Worm (Caenorhabditis elegans) whole organism, L4 larva: ENCODE data around the gene tpan-1.

Experiments used
- D1046.2 ChIP-seq: fragments of 200-800 bp; sonication (Bioruptor generic); IDR thresholded peaks from 2 replicates; pipeline ENCODE4 v1.3.6; 2022; ENCODE audit warnings: missing genetic modification characterization, missing compliant biosample characterization
- F44E2.7 ChIP-seq: fragments of 200-800 bp; sonication (Bioruptor generic); IDR thresholded peaks from 2 replicates; pipeline ENCODE4 v2.1.2; 2022; ENCODE audit warnings: missing genetic modification characterization, missing compliant biosample characterization
- F49E8.2 ChIP-seq: sonication (generic microtip); optimal IDR thresholded peaks from 2 replicates; lab custom pipeline; 2016; ENCODE audit warnings: missing compliant biosample characterization, mild to moderate bottlenecking, missing genetic modification characterization, borderline replicate concordance
- Y5F2A.4 ChIP-seq: fragments of 200-800 bp; sonication (Bioruptor generic); optimal IDR thresholded peaks from 2 replicates; lab custom pipeline; 2018; ENCODE audit warnings: mild to moderate bottlenecking, missing genetic modification characterization, missing compliant biosample characterization
- Y75B8A.6 ChIP-seq: fragments of 200-800 bp; sonication (Bioruptor generic); IDR thresholded peaks from 2 replicates; pipeline ENCODE4 v1.3.6; 2022; ENCODE audit warnings: missing genetic modification reagents, missing genetic modification characterization, missing compliant biosample characterization
- ZK337.2 ChIP-seq: fragments of 200-800 bp; sonication (Bioruptor generic); IDR thresholded peaks from 2 replicates; pipeline ENCODE4 v1.3.6; 2022; ENCODE audit warnings: missing genetic modification reagents, missing genetic modification characterization, missing compliant biosample characterization
- aha-1 ChIP-seq: fragments of 150-350 bp; peaks from one replicate; lab custom pipeline; 2014; ENCODE audit warnings: missing biosample characterization, missing genetic modification characterization
- aly-2 ChIP-seq: sonication (generic microtip); optimal IDR thresholded peaks from 2 replicates; lab custom pipeline; 2018; ENCODE audit warnings: missing biosample characterization, missing genetic modification characterization
- ama-1 ChIP-seq: fragments of 150-350 bp; optimal IDR thresholded peaks from 2 replicates; lab custom pipeline; 2014; ENCODE audit warnings: inconsistent platforms, mixed read lengths
- ceh-28 ChIP-seq: fragments of 150-350 bp; optimal IDR thresholded peaks from 2 replicates; lab custom pipeline; 2014; ENCODE audit warnings: missing biosample characterization, missing genetic modification reagents, missing genetic modification characterization
- ceh-62 ChIP-seq: sonication (generic microtip); optimal IDR thresholded peaks from 2 replicates; lab custom pipeline; 2017; ENCODE audit warnings: missing biosample characterization, missing genetic modification characterization
- ceh-82 ChIP-seq: sonication (generic microtip); optimal IDR thresholded peaks from 2 replicates; lab custom pipeline; 2017; ENCODE audit warnings: missing biosample characterization, missing genetic modification characterization
- ces-1 ChIP-seq: fragments of 150-350 bp; sonication (generic microtip); optimal IDR thresholded peaks from 4 replicates; lab custom pipeline; 2014; ENCODE audit warnings: missing biosample characterization, missing genetic modification reagents, missing genetic modification characterization
- cey-2 ChIP-seq: sonication (generic microtip); optimal IDR thresholded peaks from 3 replicates; lab custom pipeline; 2017; ENCODE audit warnings: missing genetic modification characterization, mild to moderate bottlenecking, missing compliant biosample characterization, antibody characterized with exemption, borderline replicate concordance; ENCODE audit not compliant: insufficient read depth
- daf-12 ChIP-seq: fragments of 150-350 bp; optimal IDR thresholded peaks from 2 replicates; lab custom pipeline; 2014; ENCODE audit warnings: missing biosample characterization, missing genetic modification reagents, missing genetic modification characterization
- daf-16 ChIP-seq, 3 experiments: sonication (generic microtip); optimal IDR thresholded peaks; 2 replicates each; lab custom pipeline; 2016 to 2017; ENCODE audit warnings: missing genetic modification characterization in 3 of 3, missing genetic modification reagents in 3 of 3, mild to moderate bottlenecking in 2 of 3, missing compliant biosample characterization in 2 of 3, missing biosample characterization in 1 of 3, moderate library complexity in 1 of 3
- dmd-6 ChIP-seq: fragments of 200-800 bp; sonication (Bioruptor generic); IDR thresholded peaks from 2 replicates; pipeline ENCODE4 v1.3.6; 2022; ENCODE audit warnings: missing genetic modification reagents, missing genetic modification characterization, missing compliant biosample characterization
- dve-1 ChIP-seq: sonication (generic microtip); optimal IDR thresholded peaks from 2 replicates; lab custom pipeline; 2017; ENCODE audit warnings: antibody characterized with exemption, mild to moderate bottlenecking, missing genetic modification characterization, missing compliant biosample characterization; ENCODE audit not compliant: insufficient read depth
- egl-43 ChIP-seq: fragments of 200-800 bp; sonication (Bioruptor generic); IDR thresholded peaks from 2 replicates; pipeline ENCODE4 v1.3.6; 2022; ENCODE audit warnings: missing genetic modification reagents, missing genetic modification characterization, missing compliant biosample characterization
- hif-1 ChIP-seq, 2 experiments: sonication (generic microtip); optimal IDR thresholded peaks; 2 replicates each; lab custom pipeline; 2016 to 2017; ENCODE audit warnings: missing compliant biosample characterization in 2 of 2, missing genetic modification characterization in 2 of 2, missing genetic modification reagents in 2 of 2, missing genotype in 2 of 2, mild to moderate bottlenecking in 1 of 2
- hlh-30 ChIP-seq: sonication (generic microtip); optimal IDR thresholded peaks from 2 replicates; lab custom pipeline; 2017; ENCODE audit warnings: antibody characterized with exemption, mild to moderate bottlenecking, missing genetic modification characterization, missing compliant biosample characterization; ENCODE audit not compliant: insufficient read depth
- hmg-1.1 ChIP-seq: fragments of 200-800 bp; sonication (Bioruptor generic); IDR thresholded peaks from 2 replicates; pipeline ENCODE4 v1.3.6; 2022; ENCODE audit warnings: missing genetic modification reagents, missing genetic modification characterization, missing compliant biosample characterization
- lim-7 ChIP-seq: fragments of 200-800 bp; sonication (Bioruptor generic); IDR thresholded peaks from 2 replicates; pipeline ENCODE4 v1.3.6; 2022; ENCODE audit warnings: missing genetic modification characterization, missing compliant biosample characterization
- lin-1 ChIP-seq: fragments of 200-800 bp; sonication (Bioruptor generic); IDR thresholded peaks from 2 replicates; pipeline ENCODE4 v1.3.6; 2022; ENCODE audit warnings: missing genetic modification reagents, missing genetic modification characterization, missing compliant biosample characterization
- lin-13 ChIP-seq: fragments of 150-350 bp; optimal IDR thresholded peaks from 2 replicates; lab custom pipeline; 2014; ENCODE audit warnings: missing biosample characterization, missing genetic modification reagents, missing genetic modification characterization
- lin-29 ChIP-seq: fragments of 200-800 bp; sonication (Bioruptor generic); IDR thresholded peaks from 2 replicates; pipeline ENCODE4 v1.3.6; 2022; ENCODE audit warnings: missing genetic modification reagents, missing genetic modification characterization, missing compliant biosample characterization
- lin-39 ChIP-seq: fragments of 150-350 bp; optimal IDR thresholded peaks from 2 replicates; lab custom pipeline; 2014; ENCODE audit warnings: missing biosample characterization, missing genetic modification reagents, missing genetic modification characterization
- lsy-2 ChIP-seq, 2 experiments: fragments of 150-350 bp in 1 of 2; sonication (generic microtip) in 1 of 2; optimal IDR thresholded peaks; 2 replicates each; lab custom pipeline; 2014 to 2017; ENCODE audit warnings: missing biosample characterization in 2 of 2, missing genetic modification characterization in 2 of 2
- madf-9 ChIP-seq: fragments of 200-800 bp; sonication (Bioruptor generic); conservative IDR thresholded peaks from 2 replicates; pipeline ENCODE4 v1.3.6; 2022; ENCODE audit warnings: missing genetic modification reagents, missing genetic modification characterization, missing compliant biosample characterization
- mdl-1 ChIP-seq, 2 experiments: fragments of 150-350 bp in 1 of 2; sonication (generic microtip) in 1 of 2; optimal IDR thresholded peaks; 2 replicates each; lab custom pipeline; 2014 to 2017; ENCODE audit warnings: missing biosample characterization in 2 of 2, missing genetic modification characterization in 2 of 2
- mdt-29 ChIP-seq: fragments of 200-800 bp; sonication (Bioruptor generic); IDR thresholded peaks from 2 replicates; pipeline ENCODE4 v1.3.6; 2022; ENCODE audit warnings: missing genetic modification reagents, missing genetic modification characterization, missing compliant biosample characterization
- mep-1 ChIP-seq: fragments of 150-350 bp; sonication (generic microtip); optimal IDR thresholded peaks from 3 replicates; lab custom pipeline; 2014; ENCODE audit warnings: missing biosample characterization, missing genetic modification characterization
- mes-2 ChIP-seq: sonication (generic microtip); optimal IDR thresholded peaks from 2 replicates; lab custom pipeline; 2016; ENCODE audit warnings: missing genotype, mild to moderate bottlenecking, missing genetic modification characterization, missing compliant biosample characterization; ENCODE audit not compliant: poor library complexity, severe bottlenecking
- nhr-28 ChIP-seq: fragments of 150-350 bp; optimal IDR thresholded peaks from 2 replicates; lab custom pipeline; 2014; ENCODE audit warnings: missing biosample characterization, missing genetic modification characterization
- nhr-48 ChIP-seq: sonication (generic microtip); optimal IDR thresholded peaks from 2 replicates; lab custom pipeline; 2016; ENCODE audit warnings: mild to moderate bottlenecking, missing genetic modification characterization, missing compliant biosample characterization
- nhr-76 ChIP-seq: fragments of 150-350 bp; optimal IDR thresholded peaks from 2 replicates; lab custom pipeline; 2014; ENCODE audit warnings: missing biosample characterization, missing genetic modification characterization
- nhr-77 ChIP-seq: fragments of 150-350 bp; optimal IDR thresholded peaks from 2 replicates; lab custom pipeline; 2014; ENCODE audit warnings: missing biosample characterization, missing genetic modification characterization
- pha-4 ChIP-seq, 2 experiments: fragments of 150-350 bp in 1 of 2; fragments of 200-800 bp in 1 of 2; sonication (Bioruptor generic) in 1 of 2; IDR thresholded peaks in 1 of 2; optimal IDR thresholded peaks in 1 of 2; 2 replicates each; pipeline versions ENCODE4 v1.3.6 to Lab custom; 2014 to 2022; ENCODE audit warnings: missing genetic modification characterization in 2 of 2, missing genetic modification reagents in 2 of 2, missing biosample characterization in 1 of 2, missing compliant biosample characterization in 1 of 2
- php-3 ChIP-seq: fragments of 200-800 bp; sonication (Bioruptor generic); IDR thresholded peaks from 2 replicates; pipeline ENCODE4 v1.3.6; 2022; ENCODE audit warnings: missing genetic modification reagents, missing genetic modification characterization, missing compliant biosample characterization
- pqm-1 ChIP-seq: sonication (generic microtip); optimal IDR thresholded peaks from 2 replicates; lab custom pipeline; 2017; ENCODE audit warnings: missing biosample characterization, missing genetic modification characterization
- saeg-2 ChIP-seq: fragments of 200-800 bp; sonication (Bioruptor generic); IDR thresholded peaks from 2 replicates; pipeline ENCODE4 v1.3.6; 2022; ENCODE audit warnings: missing genetic modification reagents, missing genetic modification characterization, missing compliant biosample characterization
- sdz-12 ChIP-seq: fragments of 200-800 bp; sonication (Bioruptor generic); optimal IDR thresholded peaks from 2 replicates; lab custom pipeline; 2018; ENCODE audit warnings: mild to moderate bottlenecking, missing genetic modification characterization, missing compliant biosample characterization
- set-16 ChIP-seq: fragments of 200-800 bp; sonication (Bioruptor generic); IDR thresholded peaks from 2 replicates; pipeline ENCODE4 v1.3.6; 2022; ENCODE audit warnings: missing genetic modification reagents, missing genetic modification characterization, missing compliant biosample characterization
- unc-62 ChIP-seq, 3 experiments: fragments of 150-350 bp in 1 of 3; sonication (generic microtip); optimal IDR thresholded peaks in 2 of 3; peaks in 1 of 3; 1 replicate in 1 of 3; 2 replicates in 2 of 3; lab custom pipeline; 2014 to 2017; ENCODE audit warnings: missing biosample characterization in 3 of 3, missing genetic modification characterization in 3 of 3, missing genetic modification reagents in 3 of 3, missing genotype in 1 of 3
- zag-1 ChIP-seq: fragments of 150-350 bp; optimal IDR thresholded peaks from 2 replicates; lab custom pipeline; 2014; ENCODE audit warnings: missing biosample characterization, missing genetic modification characterization
- zip-2 ChIP-seq: fragments of 150-350 bp; optimal IDR thresholded peaks from 2 replicates; lab custom pipeline; 2014; ENCODE audit warnings: missing biosample characterization, missing genetic modification characterization

tpan-1 gene

DNA sequence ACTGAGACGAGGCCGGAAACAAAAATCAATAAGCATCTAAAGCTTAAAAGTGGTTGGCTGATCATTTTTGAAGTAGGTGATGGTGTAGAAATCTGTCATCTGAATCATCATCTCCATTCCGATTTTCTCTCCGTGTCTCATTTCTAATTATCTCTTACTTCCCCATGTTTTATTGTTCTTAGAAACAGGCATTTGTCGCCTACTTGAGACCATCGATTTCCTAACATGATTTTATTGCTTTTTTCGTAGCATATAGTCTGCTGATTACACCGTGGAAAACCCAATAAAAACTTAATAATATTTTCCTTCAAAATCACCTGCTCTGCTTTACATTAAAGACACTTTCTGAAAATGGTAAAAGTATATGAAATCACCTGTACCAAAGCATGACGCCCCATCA, 14.0 kb upstream of the tpan-1 start, which contains the start of gene F38A6.4:
Gene F38A6.4, minus strand, starts transcription at position 101 of the 400 bp plus-strand sequence.
- no peak for TF ChIP-seq F44E2.7
- no peak for TF ChIP-seq daf-16 (GFP tag; optimal IDR thresholded peaks at IDR 0.05; lab: Kevin White, UChicago)
- peak; percentile 11 for TF ChIP-seq daf-16 (tag; optimal IDR thresholded peaks at IDR 0.05; lab: Kevin White, UChicago)
- TF ChIP-seq saeg-2 (GFP tag; lab: Robert Waterston, UW): no peak
- peak; percentile 29 for TF ChIP-seq hlh-30 (tag; lab: Kevin White, UChicago)
- no peak for TF ChIP-seq nhr-76
- peak; percentile 11 for TF ChIP-seq dve-1 (tag; lab: Kevin White, UChicago)
- TF ChIP-seq ces-1 (GFP tag; lab: Kevin White, UChicago): no peak
- no peak for TF ChIP-seq cey-2 (tag; lab: Kevin White, UChicago)
- TF ChIP-seq unc-62 (GFP tag; optimal IDR thresholded peaks at IDR 0.05 in 1 of 2; lab: Kevin White, UChicago): peak in 1 of 2 experiments; percentile 84
- TF ChIP-seq unc-62 (tag; optimal IDR thresholded peaks at IDR 0.05; lab: Kevin White, UChicago): no peak
- TF ChIP-seq zip-2 (tag; lab: Kevin White, UChicago): no peak
- peak; percentile 25 for TF ChIP-seq nhr-28 (tag; lab: Kevin White, UChicago)
- no peak for TF ChIP-seq D1046.2
- TF ChIP-seq, all 104 proteins: peak for 5

DNA sequence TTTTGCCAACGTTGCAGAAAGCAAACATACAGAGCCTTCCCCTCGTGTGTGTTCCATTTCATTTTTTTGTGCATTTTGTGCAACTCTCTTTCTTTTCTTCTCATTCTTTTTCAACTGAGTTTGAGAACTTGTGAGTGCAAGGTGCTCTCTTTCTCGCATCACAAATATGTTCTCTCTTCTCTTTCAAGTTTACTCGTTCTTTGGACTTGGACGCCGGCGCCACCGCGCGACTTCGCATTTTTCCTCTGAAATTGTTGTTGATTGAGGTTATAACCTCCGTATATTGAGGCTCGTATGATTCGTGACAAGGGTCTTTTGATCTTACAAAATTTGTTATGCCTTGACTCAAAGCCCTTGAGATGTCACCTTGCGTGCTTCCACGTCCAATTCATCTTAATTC, 12.5 kb upstream of the tpan-1 start:
- TF ChIP-seq nhr-48 (tag; lab: Kevin White, UChicago): peak; percentile 1
- no peak for TF ChIP-seq cey-2 (tag; lab: Kevin White, UChicago)
- peak; percentile 64 for TF ChIP-seq nhr-77 (tag; lab: Kevin White, UChicago)
- TF ChIP-seq ZK337.2 (GFP tag; lab: Robert Waterston, UW): no peak
- no peak for TF ChIP-seq zag-1 (tag; lab: Kevin White, UChicago)
- peak; percentile 62; the same call in 1 of the 2 replicates for TF ChIP-seq madf-9 (GFP tag; lab: Robert Waterston, UW)
- TF ChIP-seq lin-1: peak; percentile 36; the same call in 1 of the 2 replicates
- TF ChIP-seq ceh-62 (tag; lab: Kevin White, UChicago): no peak
- TF ChIP-seq dmd-6 (GFP tag; lab: Robert Waterston, UW): peak; percentile 83
- TF ChIP-seq Y5F2A.4: no peak
- TF ChIP-seq egl-43: 0 out of 2 replicates have a peak, but pooled peaks have one; percentile 44
- TF ChIP-seq dve-1 (tag; lab: Kevin White, UChicago): peak; percentile 53
- peak; percentile 84 for TF ChIP-seq aha-1 (tag; lab: Kevin White, UChicago)
- TF ChIP-seq mdl-1 (tag; optimal IDR thresholded peaks at IDR 0.05; lab: Kevin White, UChicago): peak in 1 of 2 experiments; percentile 77
- no peak for TF ChIP-seq nhr-76
- no peak for TF ChIP-seq lin-29 (GFP tag; lab: Robert Waterston, UW)
- peak; percentile 10 for TF ChIP-seq lin-13 (GFP tag; lab: Kevin White, UChicago)
- peak; percentile 40; the same call in 1 of the 2 replicates for TF ChIP-seq lim-7 (GFP tag; lab: Robert Waterston, UW)
- TF ChIP-seq lsy-2 (tag; optimal IDR thresholded peaks at IDR 0.05; lab: Kevin White, UChicago): peak; percentile 48 to 64
- peak; percentile 81 for TF ChIP-seq mep-1 (tag; lab: Kevin White, UChicago)
- no peak for TF ChIP-seq Y75B8A.6
- no peak for TF ChIP-seq lin-39
- no peak for TF ChIP-seq daf-12
- peak; percentile 19 for TF ChIP-seq ces-1 (GFP tag; lab: Kevin White, UChicago)
- no peak for TF ChIP-seq ceh-28 (tag; lab: Kevin White, UChicago)
- TF ChIP-seq php-3: peak; percentile 56; the same call in 1 of the 2 replicates
- peak; percentile 44 for TF ChIP-seq ama-1 (lab: Kevin White, UChicago)
- no peak for TF ChIP-seq sdz-12 (GFP tag; lab: Kevin White, UChicago)
- no peak for TF ChIP-seq F49E8.2 (tag; lab: Kevin White, UChicago)
- TF ChIP-seq mdt-29 (GFP tag; lab: Robert Waterston, UW): 0 out of 2 replicates have a peak, but pooled peaks have one; percentile 6
- TF ChIP-seq hmg-1.1 (GFP tag; lab: Robert Waterston, UW): peak; percentile 70
- peak in 1 of 2 experiments; percentile 84 for TF ChIP-seq hif-1 (tag; optimal IDR thresholded peaks at IDR 0.05; lab: Kevin White, UChicago)
- TF ChIP-seq set-16: no peak
- peak; percentile 61 for TF ChIP-seq mes-2
- TF ChIP-seq pqm-1 (tag; lab: Kevin White, UChicago): peak; percentile 16
- no peak for TF ChIP-seq pha-4 (GFP tag; IDR thresholded peaks at IDR 0.05; lab: Robert Waterston, UW)
- TF ChIP-seq pha-4 (tag; optimal IDR thresholded peaks at IDR 0.05; lab: Kevin White, UChicago): peak; percentile 100
- no peak for TF ChIP-seq ceh-82
- no peak for TF ChIP-seq aly-2
